Fruit fly (Drosophila melanogaster) Kc167 (cell line): ENCODE results near the gene red.

Experiments
- Myc ChIP-seq: fragments of >200 bp; optimal IDR thresholded peaks from 2 replicates; lab custom pipeline; 2017; ENCODE audit warnings: missing external identifiers
- h ChIP-seq: fragments of >200 bp; optimal IDR thresholded peaks from 3 replicates; lab custom pipeline; 2018; ENCODE audit warnings: missing external identifiers
- ttk ChIP-seq: sonication (Bioruptor generic); optimal IDR thresholded peaks from 2 replicates; lab custom pipeline; 2017; ENCODE audit warnings: missing external identifiers

DNA sequence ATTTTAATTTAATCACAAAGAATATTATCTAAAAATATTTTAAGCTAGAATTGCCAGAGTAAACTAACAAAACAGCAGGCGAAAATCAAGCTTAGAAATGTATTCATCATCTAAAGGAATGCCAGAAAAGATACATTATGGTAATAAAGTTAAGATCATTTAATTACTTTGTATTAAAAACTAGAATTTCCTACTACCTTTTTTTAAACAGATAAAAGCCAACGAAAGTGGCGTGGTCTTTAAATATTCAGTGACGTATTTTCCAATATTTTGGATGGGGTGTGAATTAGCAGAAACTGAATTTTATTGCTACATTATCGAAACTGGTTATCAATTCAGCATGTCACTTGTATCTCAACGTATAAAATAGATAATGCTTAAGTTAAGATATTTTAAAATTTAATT is 3.4 kb downstream of the red start:
- TF ChIP-seq ttk (lab: Kevin White, UChicago) (no peak), Myc (lab: Kevin White, UChicago) (no peak), h (lab: Kevin White, UChicago) (no peak)
